Worm (Caenorhabditis elegans) whole organism, L4/young adult: Measurements from ENCODE around the gene aldo-1.

Source experiments
- dao-5 ChIP-seq: sonication (generic microtip); optimal IDR thresholded peaks from 2 replicates; lab custom pipeline; 2016; ENCODE audit warnings: missing genotype, missing genetic modification characterization, moderate library complexity, missing compliant biosample characterization
- him-1 ChIP-seq: sonication (generic microtip); optimal IDR thresholded peaks from 2 replicates; lab custom pipeline; 2016; ENCODE audit warnings: missing genotype, missing genetic modification reagents, missing genetic modification characterization, missing compliant biosample characterization

DNA sequence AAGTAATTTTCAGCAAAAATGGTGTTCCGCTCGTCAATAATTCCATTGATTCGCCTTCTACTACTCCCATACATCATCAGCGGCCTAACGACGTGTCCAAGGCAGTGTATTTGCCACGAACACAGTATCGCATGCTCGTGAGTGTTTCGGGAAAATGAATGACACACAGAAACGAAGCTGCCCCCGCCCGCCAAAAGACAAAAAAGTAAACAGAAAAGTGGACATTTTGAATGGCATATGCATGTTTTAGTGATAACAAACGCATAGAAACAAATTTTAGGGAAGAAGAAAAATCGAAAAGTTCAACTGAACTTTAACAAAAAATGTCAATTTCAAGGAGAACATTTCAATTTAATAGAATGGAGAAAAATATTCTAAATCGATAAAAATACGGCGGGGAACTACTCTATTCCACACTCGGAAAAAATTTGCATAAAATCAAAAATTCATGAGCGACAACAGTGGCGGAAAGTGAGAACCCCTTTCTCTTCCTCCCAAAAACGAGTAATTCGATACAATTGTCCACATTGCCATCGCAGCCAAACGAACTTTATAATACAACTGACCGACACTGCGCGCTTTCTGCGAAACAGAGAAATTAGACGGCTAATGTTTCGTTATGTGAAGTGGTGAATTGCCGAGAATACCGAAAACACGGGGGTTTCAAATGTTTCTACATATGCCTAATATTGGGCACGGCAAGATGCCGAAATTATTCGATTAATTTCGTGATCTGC, 36.1 kb downstream of the aldo-1 start:
- TF ChIP-seq him-1 (no peak), dao-5 (tag; lab: Kevin White, UChicago) (no peak)
